Worm (Caenorhabditis elegans) whole organism, L4 larva: ENCODE data around the gene rle-1.

Experiments used
- D1046.2 ChIP-seq: fragments of 200-800 bp; sonication (Bioruptor generic); IDR thresholded peaks from 2 replicates; pipeline ENCODE4 v1.3.6; 2022; ENCODE audit warnings: missing genetic modification characterization, missing compliant biosample characterization
- F10B5.3 ChIP-seq: sonication (generic microtip); optimal IDR thresholded peaks from 2 replicates; lab custom pipeline; 2016; ENCODE audit warnings: mild to moderate bottlenecking, missing genetic modification characterization, missing compliant biosample characterization
- Y105C5A.15 ChIP-seq: fragments of 200-800 bp; sonication (Bioruptor generic); IDR thresholded peaks from 2 replicates; pipeline ENCODE4 v1.3.6; 2022; ENCODE audit warnings: missing genetic modification characterization, missing compliant biosample characterization
- Y5F2A.4 ChIP-seq: fragments of 200-800 bp; sonication (Bioruptor generic); optimal IDR thresholded peaks from 2 replicates; lab custom pipeline; 2018; ENCODE audit warnings: mild to moderate bottlenecking, missing genetic modification characterization, missing compliant biosample characterization
- aha-1 ChIP-seq: fragments of 150-350 bp; peaks from one replicate; lab custom pipeline; 2014; ENCODE audit warnings: missing biosample characterization, missing genetic modification characterization
- arid-1 ChIP-seq: fragments of 200-800 bp; sonication (Bioruptor generic); conservative IDR thresholded peaks from 2 replicates; pipeline ENCODE4 v1.3.6; 2022; ENCODE audit warnings: missing genetic modification reagents, missing genetic modification characterization, missing compliant biosample characterization
- ceh-20 ChIP-seq: fragments of 200-800 bp; sonication (Bioruptor generic); IDR thresholded peaks from 2 replicates; pipeline ENCODE4 v1.3.6; 2022; ENCODE audit warnings: missing genetic modification reagents, missing genetic modification characterization, missing compliant biosample characterization
- ceh-28 ChIP-seq: fragments of 150-350 bp; optimal IDR thresholded peaks from 2 replicates; lab custom pipeline; 2014; ENCODE audit warnings: missing biosample characterization, missing genetic modification reagents, missing genetic modification characterization
- ceh-44 ChIP-seq: fragments of 200-800 bp; sonication (Bioruptor generic); IDR thresholded peaks from 2 replicates; pipeline ENCODE4 v1.3.6; 2022; ENCODE audit warnings: missing genetic modification reagents, missing genetic modification characterization, missing compliant biosample characterization
- ceh-62 ChIP-seq: sonication (generic microtip); optimal IDR thresholded peaks from 2 replicates; lab custom pipeline; 2017; ENCODE audit warnings: missing biosample characterization, missing genetic modification characterization
- ceh-82 ChIP-seq: sonication (generic microtip); optimal IDR thresholded peaks from 2 replicates; lab custom pipeline; 2017; ENCODE audit warnings: missing biosample characterization, missing genetic modification characterization
- cey-2 ChIP-seq: sonication (generic microtip); optimal IDR thresholded peaks from 3 replicates; lab custom pipeline; 2017; ENCODE audit warnings: missing genetic modification characterization, mild to moderate bottlenecking, missing compliant biosample characterization, antibody characterized with exemption, borderline replicate concordance; ENCODE audit not compliant: insufficient read depth
- dmd-8 ChIP-seq: fragments of 200-800 bp; sonication (Bioruptor generic); IDR thresholded peaks from 2 replicates; pipeline ENCODE4 v1.3.6; 2022; ENCODE audit warnings: missing genetic modification characterization, missing compliant biosample characterization
- egl-43 ChIP-seq: fragments of 200-800 bp; sonication (Bioruptor generic); IDR thresholded peaks from 2 replicates; pipeline ENCODE4 v1.3.6; 2022; ENCODE audit warnings: missing genetic modification reagents, missing genetic modification characterization, missing compliant biosample characterization
- gei-8 ChIP-seq: fragments of 200-800 bp; sonication (Bioruptor generic); optimal IDR thresholded peaks from 2 replicates; lab custom pipeline; 2018; ENCODE audit warnings: mild to moderate bottlenecking, missing genetic modification characterization, missing compliant biosample characterization
- hmg-1.1 ChIP-seq: fragments of 200-800 bp; sonication (Bioruptor generic); IDR thresholded peaks from 2 replicates; pipeline ENCODE4 v1.3.6; 2022; ENCODE audit warnings: missing genetic modification reagents, missing genetic modification characterization, missing compliant biosample characterization
- lim-7 ChIP-seq: fragments of 200-800 bp; sonication (Bioruptor generic); IDR thresholded peaks from 2 replicates; pipeline ENCODE4 v1.3.6; 2022; ENCODE audit warnings: missing genetic modification characterization, missing compliant biosample characterization
- lin-13 ChIP-seq: fragments of 150-350 bp; optimal IDR thresholded peaks from 2 replicates; lab custom pipeline; 2014; ENCODE audit warnings: missing biosample characterization, missing genetic modification reagents, missing genetic modification characterization
- lin-38 ChIP-seq: fragments of 200-800 bp; sonication (Bioruptor generic); IDR thresholded peaks from 2 replicates; pipeline ENCODE4 v1.3.6; 2022; ENCODE audit warnings: missing genetic modification reagents, missing genetic modification characterization, missing compliant biosample characterization
- madf-9 ChIP-seq: fragments of 200-800 bp; sonication (Bioruptor generic); conservative IDR thresholded peaks from 2 replicates; pipeline ENCODE4 v1.3.6; 2022; ENCODE audit warnings: missing genetic modification reagents, missing genetic modification characterization, missing compliant biosample characterization
- mxl-3 ChIP-seq: fragments of 200-800 bp; sonication (Bioruptor generic); optimal IDR thresholded peaks from 2 replicates; lab custom pipeline; 2018; ENCODE audit warnings: mild to moderate bottlenecking, missing genetic modification characterization, missing compliant biosample characterization
- nhr-41 ChIP-seq: fragments of 200-800 bp; sonication (Bioruptor generic); IDR thresholded peaks from 2 replicates; pipeline ENCODE4 v1.3.6; 2022; ENCODE audit warnings: missing genetic modification reagents, missing genetic modification characterization, missing compliant biosample characterization
- nhr-42 ChIP-seq: fragments of 200-800 bp; sonication (Bioruptor generic); IDR thresholded peaks from 2 replicates; pipeline ENCODE4 v1.3.6; 2022; ENCODE audit warnings: missing genetic modification characterization, missing compliant biosample characterization
- pha-4 ChIP-seq, 2 experiments: fragments of 150-350 bp in 1 of 2; fragments of 200-800 bp in 1 of 2; sonication (Bioruptor generic) in 1 of 2; IDR thresholded peaks in 1 of 2; optimal IDR thresholded peaks in 1 of 2; 2 replicates each; pipeline versions ENCODE4 v1.3.6 to Lab custom; 2014 to 2022; ENCODE audit warnings: missing genetic modification characterization in 2 of 2, missing genetic modification reagents in 2 of 2, missing biosample characterization in 1 of 2, missing compliant biosample characterization in 1 of 2
- saeg-2 ChIP-seq: fragments of 200-800 bp; sonication (Bioruptor generic); IDR thresholded peaks from 2 replicates; pipeline ENCODE4 v1.3.6; 2022; ENCODE audit warnings: missing genetic modification reagents, missing genetic modification characterization, missing compliant biosample characterization
- sdz-12 ChIP-seq: fragments of 200-800 bp; sonication (Bioruptor generic); optimal IDR thresholded peaks from 2 replicates; lab custom pipeline; 2018; ENCODE audit warnings: mild to moderate bottlenecking, missing genetic modification characterization, missing compliant biosample characterization
- set-16 ChIP-seq: fragments of 200-800 bp; sonication (Bioruptor generic); IDR thresholded peaks from 2 replicates; pipeline ENCODE4 v1.3.6; 2022; ENCODE audit warnings: missing genetic modification reagents, missing genetic modification characterization, missing compliant biosample characterization
- spr-3 ChIP-seq: fragments of 200-800 bp; sonication (Bioruptor generic); optimal IDR thresholded peaks from 2 replicates; lab custom pipeline; 2018; ENCODE audit warnings: mild to moderate bottlenecking, missing genetic modification characterization, missing compliant biosample characterization
- tag-97 ChIP-seq: fragments of 200-800 bp; sonication (Bioruptor generic); IDR thresholded peaks from 2 replicates; pipeline ENCODE4 v1.3.6; 2022; ENCODE audit warnings: missing genetic modification characterization, missing compliant biosample characterization
- zip-2 ChIP-seq: fragments of 150-350 bp; optimal IDR thresholded peaks from 2 replicates; lab custom pipeline; 2014; ENCODE audit warnings: missing biosample characterization, missing genetic modification characterization

The rle-1 gene

DNA sequence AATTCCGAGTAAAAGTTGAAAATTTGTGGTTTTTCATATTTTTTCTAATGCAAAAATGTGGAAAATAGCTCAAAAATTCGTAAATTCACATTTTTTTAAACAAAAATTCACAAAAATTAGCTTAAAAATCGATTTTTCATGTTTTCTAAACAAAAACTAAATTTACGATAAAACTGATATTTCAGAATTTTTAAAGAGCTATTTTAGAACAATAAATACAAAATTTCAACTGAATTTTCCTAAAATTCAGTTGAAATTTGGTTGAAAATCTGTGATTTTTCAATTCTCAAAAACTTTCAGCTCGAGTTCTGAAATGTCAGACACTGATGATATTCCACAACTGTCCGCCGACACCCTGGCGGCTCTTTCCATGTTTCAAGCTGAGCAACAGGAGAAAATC, 2.7 kb upstream of the rle-1 start, which contains the start of gene M142.8:
M142.8 (plus strand) TSS at position 301 of the 400 bp plus-strand sequence.
- TF ChIP-seq nhr-42 (GFP tag; lab: Robert Waterston, UW): no peak
- no peak for TF ChIP-seq aha-1 (tag; lab: Kevin White, UChicago)
- no peak for TF ChIP-seq dmd-8 (GFP tag; lab: Robert Waterston, UW)
- no peak for TF ChIP-seq ceh-44 (GFP tag; lab: Robert Waterston, UW)
- no peak for TF ChIP-seq ceh-20 (GFP tag; lab: Robert Waterston, UW)
- TF ChIP-seq D1046.2: no peak
- no peak for TF ChIP-seq cey-2 (tag; lab: Kevin White, UChicago)
- TF ChIP-seq Y5F2A.4 (GFP tag; lab: Kevin White, UChicago): no peak
- no peak for TF ChIP-seq madf-9 (GFP tag; lab: Robert Waterston, UW)

- TF ChIP-seq set-16 (peak; percentile 82), dmd-8 (GFP tag; lab: Robert Waterston, UW) (no peak)
Observed at ce11 chrIII:10939184-10939583, 3.1 kb downstream of the rle-1 start.

ce11 chrIII:10942905-10943304, 6.9 kb downstream of the rle-1 start:
- TF ChIP-seq hmg-1.1: no peak
- peak; percentile 92 for TF ChIP-seq aha-1 (tag; lab: Kevin White, UChicago)

DNA sequence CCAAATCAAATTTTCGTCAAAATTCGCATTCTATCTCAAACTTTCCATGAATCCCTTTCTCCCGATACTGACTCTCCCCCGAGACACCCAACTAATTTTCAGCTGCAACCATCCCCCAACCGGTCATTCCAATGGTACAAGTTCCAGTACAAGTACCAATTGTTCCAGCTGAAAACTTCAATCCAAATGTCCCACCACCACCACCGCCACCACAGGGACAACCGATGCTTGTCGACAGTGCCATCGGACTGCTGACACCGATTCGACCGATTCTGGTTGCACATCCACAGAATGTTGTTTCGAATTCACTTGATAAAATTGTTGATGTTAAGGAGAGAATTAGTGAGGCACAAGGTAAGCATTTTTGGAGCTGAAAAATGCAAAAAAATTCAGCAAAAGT, 9.5 kb downstream of the rle-1 start:
- TF ChIP-seq Y105C5A.15 (GFP tag; lab: Robert Waterston, UW): no peak
- no peak for TF ChIP-seq spr-3 (GFP tag; lab: Kevin White, UChicago)
- TF ChIP-seq aha-1 (tag; lab: Kevin White, UChicago): peak; percentile 93
- no peak for TF ChIP-seq arid-1
- TF ChIP-seq sdz-12 (GFP tag; lab: Kevin White, UChicago): no peak
- TF ChIP-seq, all 104 proteins: peak for 1

DNA sequence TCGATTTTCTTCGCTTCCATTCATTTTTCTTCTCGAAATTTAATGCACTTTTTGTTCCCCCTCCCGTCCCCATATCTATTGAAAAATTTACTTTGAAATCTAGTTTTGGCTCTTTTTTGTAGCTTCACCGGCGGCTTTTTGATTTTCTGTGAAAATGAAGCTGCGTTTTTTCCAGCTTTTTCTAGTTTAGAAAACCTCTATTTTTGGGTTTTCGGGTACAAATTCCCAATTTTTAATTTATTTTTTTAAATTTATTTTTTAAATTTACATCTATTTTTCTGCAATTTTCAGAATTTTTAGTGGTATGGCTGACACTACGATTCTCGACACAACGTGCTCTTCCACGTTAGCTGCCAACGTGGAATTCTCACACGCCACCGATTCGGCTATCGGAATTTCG, 11.1 kb downstream of the rle-1 start, which contains the start of gene strd-1:
strd-1 (plus strand) TSS at position 301 of the 400 bp plus-strand sequence.
- TF ChIP-seq lim-7 (GFP tag; lab: Robert Waterston, UW): no peak
- TF ChIP-seq pha-4 (GFP tag; IDR thresholded peaks at IDR 0.05; lab: Robert Waterston, UW): 0 out of 2 replicates have a peak, but pooled peaks have one; percentile 10
- TF ChIP-seq pha-4 (tag; optimal IDR thresholded peaks at IDR 0.05; lab: Kevin White, UChicago): no peak
- TF ChIP-seq ceh-82 (tag; lab: Kevin White, UChicago): no peak
- no peak for TF ChIP-seq zip-2 (tag; lab: Kevin White, UChicago)
- no peak for TF ChIP-seq mxl-3
- no peak for TF ChIP-seq F10B5.3 (tag; lab: Kevin White, UChicago)
- TF ChIP-seq egl-43 (GFP tag; lab: Robert Waterston, UW): no peak
- no peak for TF ChIP-seq saeg-2

DNA sequence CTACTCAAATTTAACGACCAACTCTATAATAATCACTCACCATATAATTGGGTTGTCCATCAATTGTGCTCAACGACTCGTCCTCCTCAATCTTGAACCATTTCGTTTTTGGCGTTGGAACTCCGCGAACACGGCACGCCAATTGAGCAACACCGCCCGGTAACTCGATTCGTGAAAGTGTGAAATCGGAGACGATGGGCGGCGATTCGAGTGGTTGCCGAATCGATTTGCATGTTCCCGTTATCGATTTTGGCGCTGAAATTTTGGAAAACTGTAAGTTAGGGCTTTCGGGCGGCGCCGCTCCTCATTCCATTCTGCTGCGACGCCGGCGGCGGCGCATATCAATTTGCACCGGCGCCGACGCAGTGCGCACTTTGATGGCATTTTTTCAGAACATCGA, 15.7 kb downstream of the rle-1 start:
- TF ChIP-seq set-16 (peak; percentile 36), mxl-3 (no peak), egl-43 (GFP tag; lab: Robert Waterston, UW) (0 out of 2 replicates have a peak, but pooled peaks have one; percentile 20), aha-1 (tag; lab: Kevin White, UChicago) (peak; percentile 93)

- peak; percentile 81 for TF ChIP-seq ceh-28 (tag; lab: Kevin White, UChicago)
- TF ChIP-seq ceh-62: no peak
Observed at ce11 chrIII:10953160-10953559, 17.1 kb downstream of the rle-1 start, which contains the start of gene zig-5. TSS of gene zig-5 (minus strand) at chrIII:10953508.

ce11 chrIII:10957236-10957635, 21.2 kb downstream of the rle-1 start:
- TF ChIP-seq gei-8 (GFP tag; lab: Kevin White, UChicago) (no peak), aha-1 (tag; lab: Kevin White, UChicago) (peak; percentile 94), lin-13 (GFP tag; lab: Kevin White, UChicago) (no peak), lin-38 (GFP tag; lab: Robert Waterston, UW) (0 out of 2 replicates have a peak, but pooled peaks have one; percentile 15), nhr-41 (GFP tag; lab: Robert Waterston, UW) (no peak), tag-97 (no peak)
